Fruit fly (Drosophila melanogaster) whole organism, embryonic: ENCODE measurements around the gene Atx-1.

Source experiments
- Antp ChIP-seq: fragments of 200-800 bp; sonication (Bioruptor generic); optimal IDR thresholded peaks from 3 replicates; lab custom pipeline; 2016; ENCODE audit warnings: missing biosample characterization, missing genetic modification characterization
- BEAF-32 ChIP-seq: fragments of 200-800 bp; sonication (Bioruptor generic); optimal IDR thresholded peaks from 3 replicates; lab custom pipeline; 2017; ENCODE audit warnings: missing biosample characterization, missing genetic modification characterization, mild to moderate bottlenecking, moderate library complexity, missing genetic modification reagents
- Bdp1 ChIP-seq: fragments of 200-800 bp; sonication (Bioruptor generic); optimal IDR thresholded peaks from 3 replicates; lab custom pipeline; 2016; ENCODE audit warnings: missing biosample characterization, missing genetic modification characterization
- CG10462 ChIP-seq: fragments of 200-800 bp; sonication (Bioruptor generic); optimal IDR thresholded peaks from 2 replicates; lab custom pipeline; 2016; ENCODE audit warnings: missing biosample characterization, missing genetic modification characterization
- CG11247 ChIP-seq: fragments of 200-800 bp; sonication (Bioruptor generic); IDR thresholded peaks from 2 replicates; pipeline ENCODE4 v1.3.6; 2022; ENCODE audit warnings: missing biosample characterization, missing genetic modification characterization
- CG11456 ChIP-seq: fragments of 200-800 bp; sonication (Bioruptor generic); IDR thresholded peaks from 3 replicates; pipeline ENCODE4 v1.3.6; 2022; ENCODE audit warnings: missing biosample characterization, missing genetic modification characterization
- CG12659 ChIP-seq: fragments of 200-800 bp; sonication (Bioruptor generic); optimal IDR thresholded peaks from 3 replicates; lab custom pipeline; 2017; ENCODE audit warnings: mild to moderate bottlenecking, missing biosample characterization, missing genetic modification reagents, missing genetic modification characterization
- CG13123 ChIP-seq: fragments of 200-800 bp; sonication (Bioruptor generic); optimal IDR thresholded peaks from 2 replicates; lab custom pipeline; 2016; ENCODE audit warnings: missing biosample characterization, missing genetic modification characterization
- CG14710 ChIP-seq: fragments of 200-800 bp; sonication (Bioruptor generic); optimal IDR thresholded peaks from 3 replicates; lab custom pipeline; 2019; ENCODE audit warnings: missing biosample characterization, mild to moderate bottlenecking, missing genetic modification characterization, moderate library complexity
- CG15011 ChIP-seq: fragments of 200-800 bp; sonication (Bioruptor generic); optimal IDR thresholded peaks from 3 replicates; lab custom pipeline; 2018; ENCODE audit warnings: missing biosample characterization, mild to moderate bottlenecking, missing genetic modification characterization
- CG17186 ChIP-seq: fragments of 200-800 bp; sonication (Bioruptor generic); optimal IDR thresholded peaks from 3 replicates; lab custom pipeline; 2017; ENCODE audit warnings: missing biosample characterization, missing genetic modification reagents, missing genetic modification characterization
- CG18619 ChIP-seq: fragments of 200-800 bp; sonication (Bioruptor generic); optimal IDR thresholded peaks from 3 replicates; lab custom pipeline; 2017; ENCODE audit warnings: missing biosample characterization, mild to moderate bottlenecking, missing genetic modification characterization
- CG2116 ChIP-seq: fragments of 200-800 bp; sonication (Bioruptor generic); optimal IDR thresholded peaks from 3 replicates; lab custom pipeline; 2018; ENCODE audit warnings: missing biosample characterization, mild to moderate bottlenecking, missing genetic modification characterization
- CG2678 ChIP-seq: fragments of 200-800 bp; sonication (Bioruptor generic); optimal IDR thresholded peaks from 3 replicates; lab custom pipeline; 2019; ENCODE audit warnings: missing biosample characterization, mild to moderate bottlenecking, missing genetic modification characterization, moderate library complexity
- CG31224 ChIP-seq: fragments of 200-800 bp; sonication (Bioruptor generic); IDR thresholded peaks from 2 replicates; pipeline ENCODE4 v1.3.6; 2022; ENCODE audit warnings: missing biosample characterization, missing genetic modification characterization
- CG32532 ChIP-seq: fragments of 200-800 bp; sonication (Bioruptor generic); IDR thresholded peaks from 2 replicates; pipeline ENCODE4 v1.3.6; 2022; ENCODE audit warnings: missing biosample characterization, missing genetic modification characterization
- CG33557 ChIP-seq: fragments of 200-800 bp; sonication (Bioruptor generic); optimal IDR thresholded peaks from 2 replicates; lab custom pipeline; 2019; ENCODE audit warnings: missing biosample characterization, mild to moderate bottlenecking, missing genetic modification characterization, moderate library complexity
- CG43689 ChIP-seq: fragments of 200-800 bp; sonication (Bioruptor generic); IDR thresholded peaks from 2 replicates; pipeline ENCODE4 v1.3.6; 2022; ENCODE audit warnings: missing biosample characterization, missing genetic modification characterization
- CG4820 ChIP-seq: fragments of 200-800 bp; sonication (Bioruptor generic); optimal IDR thresholded peaks from 3 replicates; lab custom pipeline; 2016; ENCODE audit warnings: missing biosample characterization, missing genetic modification characterization
- CG6689 ChIP-seq: fragments of 200-800 bp; sonication (Bioruptor generic); IDR thresholded peaks from 2 replicates; pipeline ENCODE4 v1.3.6; 2022; ENCODE audit warnings: missing biosample characterization, missing genetic modification characterization
- CG7271 ChIP-seq: fragments of 200-800 bp; sonication (Bioruptor generic); optimal IDR thresholded peaks from 2 replicates; lab custom pipeline; 2018; ENCODE audit warnings: missing biosample characterization, mild to moderate bottlenecking, missing genetic modification characterization, moderate library complexity
- CG8281 ChIP-seq: fragments of 200-800 bp; sonication (Bioruptor generic); optimal IDR thresholded peaks from 2 replicates; lab custom pipeline; 2018; ENCODE audit warnings: missing biosample characterization, mild to moderate bottlenecking, missing genetic modification characterization, moderate library complexity
- CG9727 ChIP-seq: fragments of 200-800 bp; sonication (Bioruptor generic); optimal IDR thresholded peaks from 3 replicates; lab custom pipeline; 2017; ENCODE audit warnings: missing biosample characterization, mild to moderate bottlenecking, missing genetic modification characterization
- Dp ChIP-seq: fragments of 200-800 bp; sonication (Bioruptor generic); optimal IDR thresholded peaks from 2 replicates; lab custom pipeline; 2018; ENCODE audit warnings: missing biosample characterization, mild to moderate bottlenecking, missing genetic modification characterization, moderate library complexity
- HLH3B ChIP-seq: fragments of 200-800 bp; sonication (Bioruptor generic); IDR thresholded peaks from 2 replicates; pipeline ENCODE4 v1.3.6; 2022; ENCODE audit warnings: missing biosample characterization, missing genetic modification characterization
- Kr ChIP-seq: fragments of 200-800 bp; sonication (Bioruptor generic); optimal IDR thresholded peaks from 2 replicates; lab custom pipeline; 2017; ENCODE audit warnings: missing biosample characterization, mild to moderate bottlenecking, missing genetic modification characterization
- MBD-R2 ChIP-seq: fragments of 200-800 bp; sonication (Bioruptor generic); IDR thresholded peaks from 2 replicates; pipeline ENCODE4 v1.3.6; 2022; ENCODE audit warnings: missing biosample characterization, missing genetic modification characterization
- Opbp ChIP-seq: fragments of 200-800 bp; sonication (Bioruptor generic); IDR thresholded peaks from 3 replicates; pipeline ENCODE4 v1.3.6; 2022; ENCODE audit warnings: missing biosample characterization, missing genetic modification characterization; ENCODE audit not compliant: partially characterized antibody
- Stat92E ChIP-seq, 3 experiments: fragments of >200 bp in 2 of 3; fragments of 200-800 bp in 1 of 3; sonication (Bioruptor generic) in 1 of 3; optimal IDR thresholded peaks; 2 replicates each; lab custom pipeline; 2017 to 2019; ENCODE audit warnings: missing biosample characterization in 3 of 3, missing genetic modification characterization in 3 of 3, mild to moderate bottlenecking in 1 of 3, moderate library complexity in 1 of 3
- Tbp ChIP-seq: fragments of >200 bp; optimal IDR thresholded peaks from 2 replicates; lab custom pipeline; 2018; ENCODE audit warnings: missing biosample characterization, missing genetic modification characterization
- bab2 ChIP-seq: fragments of 200-800 bp; sonication (Bioruptor generic); optimal IDR thresholded peaks from 2 replicates; lab custom pipeline; 2016; ENCODE audit warnings: missing biosample characterization, missing genetic modification characterization
- bigmax ChIP-seq: fragments of 200-800 bp; sonication (Bioruptor generic); optimal IDR thresholded peaks from 2 replicates; lab custom pipeline; 2018; ENCODE audit warnings: missing biosample characterization, mild to moderate bottlenecking, missing genetic modification characterization
- corto ChIP-seq: fragments of 200-800 bp; sonication (Bioruptor generic); optimal IDR thresholded peaks from 2 replicates; lab custom pipeline; 2016; ENCODE audit warnings: missing biosample characterization, mild to moderate bottlenecking, missing genetic modification characterization, moderate library complexity
- cwo ChIP-seq: fragments of 200-800 bp; sonication (Bioruptor generic); optimal IDR thresholded peaks from 3 replicates; lab custom pipeline; 2017; ENCODE audit warnings: missing biosample characterization, missing genetic modification characterization, mild to moderate bottlenecking, moderate library complexity, missing genetic modification reagents
- dmrt11E ChIP-seq: fragments of 200-800 bp; sonication (Bioruptor generic); optimal IDR thresholded peaks from 3 replicates; lab custom pipeline; 2018; ENCODE audit warnings: missing biosample characterization, mild to moderate bottlenecking, missing genetic modification characterization, moderate library complexity
- dmrt99B ChIP-seq: fragments of 200-800 bp; sonication (Bioruptor generic); optimal IDR thresholded peaks from 2 replicates; lab custom pipeline; 2018; ENCODE audit warnings: missing biosample characterization, mild to moderate bottlenecking, missing genetic modification characterization, moderate library complexity
- dpn ChIP-seq, 2 experiments: fragments of 200-800 bp; sonication (Bioruptor generic); optimal IDR thresholded peaks; 3 replicates each; lab custom pipeline; 2016; ENCODE audit warnings: missing biosample characterization in 2 of 2, missing genetic modification characterization in 2 of 2
- gfzf ChIP-seq: fragments of 200-800 bp; sonication (Bioruptor generic); optimal IDR thresholded peaks from 2 replicates; lab custom pipeline; 2016; ENCODE audit warnings: missing biosample characterization, mild to moderate bottlenecking, missing genetic modification characterization, moderate library complexity
- ind ChIP-seq: fragments of 200-800 bp; sonication (Bioruptor generic); optimal IDR thresholded peaks from 3 replicates; lab custom pipeline; 2016; ENCODE audit warnings: missing biosample characterization, missing genetic modification characterization
- jigr1 ChIP-seq: fragments of 200-800 bp; sonication (Bioruptor generic); IDR thresholded peaks from 3 replicates; pipeline ENCODE4 v1.3.6; 2022; ENCODE audit warnings: missing biosample characterization, missing genetic modification characterization
- kay ChIP-seq: fragments of 200-800 bp; sonication (Bioruptor generic); optimal IDR thresholded peaks from 2 replicates; lab custom pipeline; 2016; ENCODE audit warnings: missing biosample characterization, missing genetic modification characterization
- knrl ChIP-seq: fragments of 200-800 bp; sonication (Bioruptor generic); IDR thresholded peaks from 3 replicates; pipeline ENCODE4 v1.3.6; 2022; ENCODE audit warnings: missing biosample characterization, missing genetic modification characterization; ENCODE audit not compliant: partially characterized antibody
- pzg ChIP-seq: fragments of 200-800 bp; sonication (Bioruptor generic); optimal IDR thresholded peaks from 3 replicates; lab custom pipeline; 2018; ENCODE audit warnings: missing biosample characterization, mild to moderate bottlenecking, missing genetic modification characterization, moderate library complexity
- sim ChIP-seq: fragments of 200-800 bp; sonication (Bioruptor generic); IDR thresholded peaks from 2 replicates; pipeline ENCODE4 v1.3.6; 2022; ENCODE audit warnings: missing biosample characterization, missing genetic modification characterization
- slou ChIP-seq: fragments of 200-800 bp; sonication (Bioruptor generic); optimal IDR thresholded peaks from 3 replicates; lab custom pipeline; 2016; ENCODE audit warnings: missing biosample characterization, missing genetic modification characterization
- sna ChIP-seq: fragments of 200-800 bp; sonication (Bioruptor generic); IDR thresholded peaks from 2 replicates; pipeline ENCODE4 v1.3.6; 2022; ENCODE audit warnings: missing biosample characterization, missing genetic modification characterization; ENCODE audit not compliant: partially characterized antibody
- sr ChIP-seq: fragments of 200-800 bp; sonication (Bioruptor generic); IDR thresholded peaks from 3 replicates; pipeline ENCODE4 v1.3.6; 2022; ENCODE audit warnings: missing biosample characterization, missing genetic modification characterization
- yki ChIP-seq: fragments of >200 bp; optimal IDR thresholded peaks from 3 replicates; lab custom pipeline; 2018

Gene Atx-1

dm6 chrX:6855366-6856200 lies 32.6 kb downstream of the Atx-1 start (continued):
- peak; percentile 62 for TF ChIP-seq CG10462 (GFP tag; lab: Kevin White, UChicago)
- TF ChIP-seq CG9727 (GFP tag; lab: Kevin White, UChicago): peak; percentile 69
- peak; percentile 44; the same call in 1 of the 2 replicates for TF ChIP-seq CG32532
- TF ChIP-seq yki (lab: Kevin White, UChicago): no peak
- TF ChIP-seq CG13123 (GFP tag; lab: Kevin White, UChicago): peak; percentile 39
- no peak for TF ChIP-seq Opbp (GFP tag; lab: Robert Waterston, UW)
- TF ChIP-seq Kr: no peak
- peak; percentile 78 for TF ChIP-seq bab2 (GFP tag; lab: Kevin White, UChicago)
- peak; percentile 34 for TF ChIP-seq CG15011 (GFP tag; lab: Kevin White, UChicago)
- TF ChIP-seq dpn (GFP tag; optimal IDR thresholded peaks at IDR 0.05; lab: Kevin White, UChicago): peak; percentile 85 to 88
- peak; percentile 97 for TF ChIP-seq dmrt99B (tag; lab: Kevin White, UChicago)
- peak; percentile 71 for TF ChIP-seq CG4820 (GFP tag; lab: Kevin White, UChicago)
- no peak for TF ChIP-seq bigmax
- TF ChIP-seq sim (GFP tag; lab: Robert Waterston, UW): peak; percentile 18; the same call in 1 of the 2 replicates
- TF ChIP-seq CG11247 (GFP tag; lab: Robert Waterston, UW): 0 out of 2 replicates have a peak, but pooled peaks have one; percentile 6
- TF ChIP-seq CG14710 (tag; lab: Kevin White, UChicago): peak; percentile 76
- peak; percentile 74 for TF ChIP-seq HLH3B (GFP tag; lab: Robert Waterston, UW)
- TF ChIP-seq CG6689: peak; percentile 78
- peak; percentile 88 for TF ChIP-seq slou (GFP tag; lab: Kevin White, UChicago)
- TF ChIP-seq ind: peak; percentile 66
- TF ChIP-seq CG2116 (GFP tag; lab: Kevin White, UChicago): peak; percentile 56
- TF ChIP-seq BEAF-32 (GFP tag; lab: Kevin White, UChicago): peak; percentile 3
- TF ChIP-seq corto (GFP tag; lab: Kevin White, UChicago): peak; percentile 68
- TF ChIP-seq CG12659 (GFP tag; lab: Kevin White, UChicago): peak; percentile 96
- peak; percentile 86 for TF ChIP-seq CG18619 (GFP tag; lab: Kevin White, UChicago)
- no peak for TF ChIP-seq pzg
- no peak for TF ChIP-seq sna (GFP tag; lab: Robert Waterston, UW)
- no peak for TF ChIP-seq MBD-R2
- 0 out of 3 replicates have a peak, but pooled peaks have one; percentile 27 for TF ChIP-seq jigr1 (GFP tag; lab: Robert Waterston, UW)
- peak; percentile 80 for TF ChIP-seq CG33557 (GFP tag; lab: Kevin White, UChicago)
- TF ChIP-seq sr (GFP tag; lab: Robert Waterston, UW): no peak
- TF ChIP-seq CG2678: peak; percentile 94
- TF ChIP-seq dmrt11E (tag; lab: Kevin White, UChicago): peak; percentile 90
- no peak for TF ChIP-seq knrl (GFP tag; lab: Robert Waterston, UW)
- peak; percentile 77 for TF ChIP-seq kay (GFP tag; lab: Kevin White, UChicago)
- no peak for TF ChIP-seq Tbp (GFP tag; lab: Kevin White, UChicago)
- TF ChIP-seq gfzf: no peak
- TF ChIP-seq CG11456 (GFP tag; lab: Robert Waterston, UW): 0 out of 3 replicates have a peak, but pooled peaks have one; percentile 55
- TF ChIP-seq CG43689 (GFP tag; lab: Robert Waterston, UW): peak; percentile 78
- TF ChIP-seq CG31224 (GFP tag; lab: Robert Waterston, UW): peak; percentile 45
- TF ChIP-seq Antp: peak; percentile 51
- TF ChIP-seq Bdp1 (GFP tag; lab: Kevin White, UChicago): peak; percentile 79
- TF ChIP-seq CG8281 (tag; lab: Kevin White, UChicago): peak; percentile 87
- no peak for TF ChIP-seq Stat92E (GFP tag; optimal IDR thresholded peaks at IDR 0.05; lab: Kevin White, UChicago)
- no peak for TF ChIP-seq CG7271 (tag; lab: Kevin White, UChicago)
- TF ChIP-seq Dp: no peak
- TF ChIP-seq CG17186 (GFP tag; lab: Kevin White, UChicago): no peak
- peak; percentile 62 for TF ChIP-seq cwo
